Worm (Caenorhabditis elegans) whole organism, L4 larva: ENCODE data around the gene nhr-146.
A peak's percentile ranks its signal among the peaks of the same experiment; 100 is the strongest.

Experiments
- F37D6.2 ChIP-seq: sonication (generic microtip); optimal IDR thresholded peaks from 2 replicates; lab custom pipeline; 2016; ENCODE audit warnings: mild to moderate bottlenecking, missing genetic modification characterization, missing compliant biosample characterization
- Y105C5A.15 ChIP-seq: fragments of 200-800 bp; sonication (Bioruptor generic); IDR thresholded peaks from 2 replicates; pipeline ENCODE4 v1.3.6; 2022; ENCODE audit warnings: missing genetic modification characterization, missing compliant biosample characterization
- Y48G9A.11 ChIP-seq: fragments of 200-800 bp; sonication (Bioruptor generic); IDR thresholded peaks from 2 replicates; pipeline ENCODE4 v1.3.6; 2022; ENCODE audit warnings: missing genetic modification reagents, missing genetic modification characterization, missing compliant biosample characterization
- ZK337.2 ChIP-seq: fragments of 200-800 bp; sonication (Bioruptor generic); IDR thresholded peaks from 2 replicates; pipeline ENCODE4 v1.3.6; 2022; ENCODE audit warnings: missing genetic modification reagents, missing genetic modification characterization, missing compliant biosample characterization
- ZK546.5 ChIP-seq, 2 experiments: sonication (generic microtip); optimal IDR thresholded peaks; 2 replicates each; lab custom pipeline; 2017; ENCODE audit warnings: missing biosample characterization in 2 of 2, missing genetic modification characterization in 2 of 2
- ama-1 ChIP-seq: fragments of 150-350 bp; optimal IDR thresholded peaks from 2 replicates; lab custom pipeline; 2014; ENCODE audit warnings: inconsistent platforms, mixed read lengths
- attf-4 ChIP-seq: sonication (generic microtip); optimal IDR thresholded peaks from 3 replicates; lab custom pipeline; 2017; ENCODE audit warnings: missing biosample characterization, missing genetic modification characterization
- ceh-20 ChIP-seq: fragments of 200-800 bp; sonication (Bioruptor generic); IDR thresholded peaks from 2 replicates; pipeline ENCODE4 v1.3.6; 2022; ENCODE audit warnings: missing genetic modification reagents, missing genetic modification characterization, missing compliant biosample characterization
- ceh-32 ChIP-seq: sonication (generic microtip); optimal IDR thresholded peaks from 2 replicates; lab custom pipeline; 2016; ENCODE audit warnings: mild to moderate bottlenecking, missing genetic modification characterization, missing compliant biosample characterization; ENCODE audit not compliant: poor library complexity
- ces-1 ChIP-seq: fragments of 150-350 bp; sonication (generic microtip); optimal IDR thresholded peaks from 4 replicates; lab custom pipeline; 2014; ENCODE audit warnings: missing biosample characterization, missing genetic modification reagents, missing genetic modification characterization
- cey-2 ChIP-seq: sonication (generic microtip); optimal IDR thresholded peaks from 3 replicates; lab custom pipeline; 2017; ENCODE audit warnings: missing genetic modification characterization, mild to moderate bottlenecking, missing compliant biosample characterization, antibody characterized with exemption, borderline replicate concordance; ENCODE audit not compliant: insufficient read depth
- daf-16 ChIP-seq, 3 experiments: sonication (generic microtip); optimal IDR thresholded peaks; 2 replicates each; lab custom pipeline; 2016 to 2017; ENCODE audit warnings: missing genetic modification characterization in 3 of 3, missing genetic modification reagents in 3 of 3, mild to moderate bottlenecking in 2 of 3, missing compliant biosample characterization in 2 of 3, missing biosample characterization in 1 of 3, moderate library complexity in 1 of 3
- daf-8 ChIP-seq: fragments of 200-800 bp; sonication (Bioruptor generic); IDR thresholded peaks from 2 replicates; pipeline ENCODE4 v1.3.6; 2022; ENCODE audit warnings: missing genetic modification characterization, missing compliant biosample characterization
- dmd-6 ChIP-seq: fragments of 200-800 bp; sonication (Bioruptor generic); IDR thresholded peaks from 2 replicates; pipeline ENCODE4 v1.3.6; 2022; ENCODE audit warnings: missing genetic modification reagents, missing genetic modification characterization, missing compliant biosample characterization
- dmd-8 ChIP-seq: fragments of 200-800 bp; sonication (Bioruptor generic); IDR thresholded peaks from 2 replicates; pipeline ENCODE4 v1.3.6; 2022; ENCODE audit warnings: missing genetic modification characterization, missing compliant biosample characterization
- dmd-9 ChIP-seq: fragments of 200-800 bp; sonication (Bioruptor generic); IDR thresholded peaks from 2 replicates; pipeline ENCODE4 v1.3.6; 2022; ENCODE audit warnings: missing genetic modification reagents, missing genetic modification characterization, missing compliant biosample characterization
- hlh-11 ChIP-seq: fragments of 200-800 bp; sonication (Bioruptor generic); optimal IDR thresholded peaks from 2 replicates; lab custom pipeline; 2018; ENCODE audit warnings: mild to moderate bottlenecking, missing genetic modification characterization, missing compliant biosample characterization
- hlh-30 ChIP-seq: sonication (generic microtip); optimal IDR thresholded peaks from 2 replicates; lab custom pipeline; 2017; ENCODE audit warnings: antibody characterized with exemption, mild to moderate bottlenecking, missing genetic modification characterization, missing compliant biosample characterization; ENCODE audit not compliant: insufficient read depth
- jun-1 ChIP-seq: fragments of 150-350 bp; optimal IDR thresholded peaks from 2 replicates; lab custom pipeline; 2014; ENCODE audit warnings: missing biosample characterization, missing genetic modification reagents, missing genetic modification characterization
- lim-7 ChIP-seq: fragments of 200-800 bp; sonication (Bioruptor generic); IDR thresholded peaks from 2 replicates; pipeline ENCODE4 v1.3.6; 2022; ENCODE audit warnings: missing genetic modification characterization, missing compliant biosample characterization
- lin-13 ChIP-seq: fragments of 150-350 bp; optimal IDR thresholded peaks from 2 replicates; lab custom pipeline; 2014; ENCODE audit warnings: missing biosample characterization, missing genetic modification reagents, missing genetic modification characterization
- lin-15B ChIP-seq: fragments of 150-350 bp; sonication (generic microtip); optimal IDR thresholded peaks from 3 replicates; lab custom pipeline; 2014; ENCODE audit warnings: missing biosample characterization, missing genetic modification characterization
- lsy-2 ChIP-seq, 2 experiments: fragments of 150-350 bp in 1 of 2; sonication (generic microtip) in 1 of 2; optimal IDR thresholded peaks; 2 replicates each; lab custom pipeline; 2014 to 2017; ENCODE audit warnings: missing biosample characterization in 2 of 2, missing genetic modification characterization in 2 of 2
- madf-5 ChIP-seq, 2 experiments: fragments of 200-800 bp; sonication (Bioruptor generic); IDR thresholded peaks; 2 replicates each; pipeline ENCODE4 v1.3.6; 2022; ENCODE audit warnings: missing compliant biosample characterization in 2 of 2, missing genetic modification characterization in 2 of 2
- mep-1 ChIP-seq: fragments of 150-350 bp; sonication (generic microtip); optimal IDR thresholded peaks from 3 replicates; lab custom pipeline; 2014; ENCODE audit warnings: missing biosample characterization, missing genetic modification characterization
- mxl-2 ChIP-seq: fragments of 200-800 bp; sonication (Bioruptor generic); conservative IDR thresholded peaks from 2 replicates; pipeline ENCODE4 v1.3.6; 2022; ENCODE audit warnings: missing genetic modification reagents, missing genetic modification characterization, missing compliant biosample characterization
- nhr-11 ChIP-seq: fragments of 150-350 bp; optimal IDR thresholded peaks from 2 replicates; lab custom pipeline; 2014; ENCODE audit warnings: missing biosample characterization, missing genetic modification characterization
- nhr-111 ChIP-seq: fragments of 200-800 bp; sonication (Bioruptor generic); optimal IDR thresholded peaks from 2 replicates; lab custom pipeline; 2018; ENCODE audit warnings: mild to moderate bottlenecking, missing genetic modification characterization, missing compliant biosample characterization
- nhr-237 ChIP-seq: sonication (generic microtip); optimal IDR thresholded peaks from 2 replicates; lab custom pipeline; 2017; ENCODE audit warnings: missing biosample characterization, missing genetic modification characterization
- nhr-28 ChIP-seq: fragments of 150-350 bp; optimal IDR thresholded peaks from 2 replicates; lab custom pipeline; 2014; ENCODE audit warnings: missing biosample characterization, missing genetic modification characterization
- nhr-42 ChIP-seq: fragments of 200-800 bp; sonication (Bioruptor generic); IDR thresholded peaks from 2 replicates; pipeline ENCODE4 v1.3.6; 2022; ENCODE audit warnings: missing genetic modification characterization, missing compliant biosample characterization
- nhr-48 ChIP-seq: sonication (generic microtip); optimal IDR thresholded peaks from 2 replicates; lab custom pipeline; 2016; ENCODE audit warnings: mild to moderate bottlenecking, missing genetic modification characterization, missing compliant biosample characterization
- nhr-77 ChIP-seq: fragments of 150-350 bp; optimal IDR thresholded peaks from 2 replicates; lab custom pipeline; 2014; ENCODE audit warnings: missing biosample characterization, missing genetic modification characterization
- pqm-1 ChIP-seq: sonication (generic microtip); optimal IDR thresholded peaks from 2 replicates; lab custom pipeline; 2017; ENCODE audit warnings: missing biosample characterization, missing genetic modification characterization
- set-16 ChIP-seq: fragments of 200-800 bp; sonication (Bioruptor generic); IDR thresholded peaks from 2 replicates; pipeline ENCODE4 v1.3.6; 2022; ENCODE audit warnings: missing genetic modification reagents, missing genetic modification characterization, missing compliant biosample characterization
- skn-1 ChIP-seq: fragments of 150-350 bp; optimal IDR thresholded peaks from 2 replicates; lab custom pipeline; 2014; ENCODE audit warnings: missing biosample characterization, missing genetic modification characterization
- unc-130 ChIP-seq: sonication (generic microtip); optimal IDR thresholded peaks from 2 replicates; lab custom pipeline; 2016; ENCODE audit warnings: missing genetic modification reagents, missing genetic modification characterization, missing compliant biosample characterization

The nhr-146 gene

ce11 chrIV:1623712-1624111 is 2.9 kb upstream of the nhr-146 start, which contains the start of gene nhr-87 (continued):
- no peak for TF ChIP-seq nhr-237 (tag; lab: Kevin White, UChicago)
- TF ChIP-seq pqm-1 (tag; lab: Kevin White, UChicago), result no peak
- peak; percentile 51 for TF ChIP-seq dmd-6 (GFP tag; lab: Robert Waterston, UW)
- no peak for TF ChIP-seq lin-15B (tag; lab: Kevin White, UChicago)
- TF ChIP-seq F37D6.2, result no peak
- TF ChIP-seq hlh-30 (tag; lab: Kevin White, UChicago), result peak; percentile 75
- TF ChIP-seq mep-1, result peak; percentile 27
- no peak for TF ChIP-seq ZK337.2 (GFP tag; lab: Robert Waterston, UW)
- no peak for TF ChIP-seq lin-13 (GFP tag; lab: Kevin White, UChicago)
- TF ChIP-seq, all 104 proteins: peak for 9

ce11 chrIV:1624447-1624846 is 2.2 kb upstream of the nhr-146 start:
- TF ChIP-seq cey-2, result no peak
- no peak for TF ChIP-seq nhr-48 (tag; lab: Kevin White, UChicago)
- peak; percentile 10 for TF ChIP-seq mep-1
- TF ChIP-seq dmd-9 (GFP tag; lab: Robert Waterston, UW), result no peak
- TF ChIP-seq ces-1, result no peak
- TF ChIP-seq nhr-77 (tag; lab: Kevin White, UChicago), result peak; percentile 55
- TF ChIP-seq nhr-28 (tag; lab: Kevin White, UChicago), result peak; percentile 100
- no peak for TF ChIP-seq pqm-1 (tag; lab: Kevin White, UChicago)
- TF ChIP-seq unc-130 (GFP tag; lab: Kevin White, UChicago), result no peak
- TF ChIP-seq lin-13 (GFP tag; lab: Kevin White, UChicago), result peak; percentile 76
- no peak for TF ChIP-seq lsy-2 (tag; optimal IDR thresholded peaks at IDR 0.05; lab: Kevin White, UChicago)
- no peak for TF ChIP-seq mxl-2 (GFP tag; lab: Robert Waterston, UW)
- TF ChIP-seq, all 104 proteins: peak for 4

- TF ChIP-seq skn-1 (tag; lab: Kevin White, UChicago) (no peak), nhr-11 (tag; lab: Kevin White, UChicago) (no peak), nhr-42 (GFP tag; lab: Robert Waterston, UW) (no peak), nhr-28 (tag; lab: Kevin White, UChicago) (no peak), lim-7 (no peak), ceh-32 (tag; lab: Kevin White, UChicago) (no peak), Y105C5A.15 (GFP tag; lab: Robert Waterston, UW) (no peak), nhr-111 (GFP tag; lab: Kevin White, UChicago) (no peak), dmd-8 (GFP tag; lab: Robert Waterston, UW) (no peak), daf-16 (GFP tag; optimal IDR thresholded peaks at IDR 0.05; lab: Kevin White, UChicago) (no peak), daf-16 (tag; optimal IDR thresholded peaks at IDR 0.05; lab: Kevin White, UChicago) (no peak)
These were observed 1.7 kb downstream of the nhr-146 start for ce11 chrIV:1628281-1628680.

ce11 chrIV:1628730-1629129 is 2.1 kb downstream of the nhr-146 start:
- TF ChIP-seq set-16 (GFP tag; lab: Robert Waterston, UW) (peak; percentile 61), jun-1 (tag; lab: Kevin White, UChicago) (no peak), lin-15B (tag; lab: Kevin White, UChicago) (no peak), daf-8 (GFP tag; lab: Robert Waterston, UW) (no peak), madf-5 (GFP tag; IDR thresholded peaks at IDR 0.05; lab: Robert Waterston, UW) (no peak), hlh-11 (tag; lab: Kevin White, UChicago) (no peak), ZK546.5 (tag; optimal IDR thresholded peaks at IDR 0.05; lab: Kevin White, UChicago) (no peak), skn-1 (tag; lab: Kevin White, UChicago) (no peak), unc-130 (GFP tag; lab: Kevin White, UChicago) (no peak), daf-16 (GFP tag; optimal IDR thresholded peaks at IDR 0.05; lab: Kevin White, UChicago) (no peak), daf-16 (tag; optimal IDR thresholded peaks at IDR 0.05; lab: Kevin White, UChicago) (no peak), ceh-20 (GFP tag; lab: Robert Waterston, UW) (no peak), ama-1 (lab: Kevin White, UChicago) (no peak), dmd-9 (GFP tag; lab: Robert Waterston, UW) (no peak), attf-4 (tag; lab: Kevin White, UChicago) (no peak), Y48G9A.11 (0 out of 2 replicates have a peak, but pooled peaks have one; percentile 16)
